Fruit fly (Drosophila melanogaster) whole organism, embryonic: ENCODE measurements around the gene c12.1.
A peak's percentile ranks its signal among the peaks of the same experiment; 100 is the strongest.

Source experiments
- Bteb2 ChIP-seq: fragments of 200-800 bp; sonication (Bioruptor generic); optimal IDR thresholded peaks from 2 replicates; lab custom pipeline; 2016; ENCODE audit warnings: missing biosample characterization, missing genetic modification characterization
- CG11456 ChIP-seq: fragments of 200-800 bp; sonication (Bioruptor generic); IDR thresholded peaks from 3 replicates; pipeline ENCODE4 v1.3.6; 2022; ENCODE audit warnings: missing biosample characterization, missing genetic modification characterization
- CG12391 ChIP-seq: fragments of 200-800 bp; sonication (Bioruptor generic); optimal IDR thresholded peaks from 3 replicates; lab custom pipeline; 2018; ENCODE audit warnings: missing biosample characterization, mild to moderate bottlenecking, missing genetic modification characterization, moderate library complexity
- CG15696 ChIP-seq: fragments of 200-800 bp; sonication (Bioruptor generic); optimal IDR thresholded peaks from 2 replicates; lab custom pipeline; 2019; ENCODE audit warnings: missing biosample characterization, mild to moderate bottlenecking, missing genetic modification characterization, moderate library complexity
- CG1602 ChIP-seq: fragments of 200-800 bp; sonication (Bioruptor generic); optimal IDR thresholded peaks from 3 replicates; lab custom pipeline; 2016; ENCODE audit warnings: missing biosample characterization, missing genetic modification characterization
- CG1647 ChIP-seq: fragments of 200-800 bp; sonication (Bioruptor generic); optimal IDR thresholded peaks from 3 replicates; lab custom pipeline; 2016; ENCODE audit warnings: missing biosample characterization, missing genetic modification characterization
- CG17328 ChIP-seq: fragments of 200-800 bp; sonication (Bioruptor generic); IDR thresholded peaks from 2 replicates; pipeline ENCODE4 v1.3.6; 2022; ENCODE audit warnings: missing biosample characterization, missing genetic modification characterization
- CG17385 ChIP-seq: fragments of 200-800 bp; sonication (Bioruptor generic); optimal IDR thresholded peaks from 3 replicates; lab custom pipeline; 2018; ENCODE audit warnings: missing biosample characterization, mild to moderate bottlenecking, missing genetic modification characterization
- CG18262 ChIP-seq: fragments of 200-800 bp; optimal IDR thresholded peaks from 3 replicates; lab custom pipeline; 2019; ENCODE audit warnings: missing biosample characterization, mild to moderate bottlenecking, missing genetic modification characterization, moderate library complexity
- CG2712 ChIP-seq: fragments of 200-800 bp; optimal IDR thresholded peaks from 3 replicates; lab custom pipeline; 2019; ENCODE audit warnings: missing biosample characterization, mild to moderate bottlenecking, missing genetic modification characterization, moderate library complexity
- CG34422 ChIP-seq: fragments of 200-800 bp; sonication (Bioruptor generic); IDR thresholded peaks from 3 replicates; pipeline ENCODE4 v1.3.6; 2022; ENCODE audit warnings: missing biosample characterization, missing genetic modification characterization
- CG4360 ChIP-seq: fragments of 200-800 bp; sonication (Bioruptor generic); IDR thresholded peaks from 2 replicates; pipeline ENCODE4 v1.3.6; 2022; ENCODE audit warnings: missing biosample characterization, missing genetic modification characterization
- CG4424 ChIP-seq: fragments of 200-800 bp; sonication (Bioruptor generic); optimal IDR thresholded peaks from 3 replicates; lab custom pipeline; 2016; ENCODE audit warnings: missing biosample characterization, missing genetic modification characterization
- CG4730 ChIP-seq: fragments of 200-800 bp; sonication (Bioruptor generic); IDR thresholded peaks from 2 replicates; pipeline ENCODE4 v1.3.6; 2022; ENCODE audit warnings: missing biosample characterization, missing genetic modification characterization
- CG4820 ChIP-seq: fragments of 200-800 bp; sonication (Bioruptor generic); optimal IDR thresholded peaks from 3 replicates; lab custom pipeline; 2016; ENCODE audit warnings: missing biosample characterization, missing genetic modification characterization
- CG6683 ChIP-seq: fragments of 200-800 bp; sonication (Bioruptor generic); optimal IDR thresholded peaks from 2 replicates; lab custom pipeline; 2017; ENCODE audit warnings: missing biosample characterization, mild to moderate bottlenecking, missing genetic modification characterization, missing genetic modification reagents
- CG7357 ChIP-seq: fragments of 200-800 bp; sonication (Bioruptor generic); IDR thresholded peaks from 3 replicates; pipeline ENCODE4 v1.3.6; 2022; ENCODE audit warnings: missing biosample characterization, missing genetic modification characterization
- CG8944 ChIP-seq: fragments of 200-800 bp; sonication (Bioruptor generic); optimal IDR thresholded peaks from 3 replicates; lab custom pipeline; 2016; ENCODE audit warnings: missing biosample characterization, missing genetic modification characterization
- CG9727 ChIP-seq: fragments of 200-800 bp; sonication (Bioruptor generic); optimal IDR thresholded peaks from 3 replicates; lab custom pipeline; 2017; ENCODE audit warnings: missing biosample characterization, mild to moderate bottlenecking, missing genetic modification characterization
- CoRest ChIP-seq: fragments of 200-800 bp; sonication (Bioruptor generic); optimal IDR thresholded peaks from 3 replicates; lab custom pipeline; 2018; ENCODE audit warnings: missing biosample characterization, mild to moderate bottlenecking, missing genetic modification characterization, moderate library complexity
- D19B ChIP-seq: fragments of 200-800 bp; sonication (Bioruptor generic); optimal IDR thresholded peaks from 2 replicates; lab custom pipeline; 2017; ENCODE audit warnings: missing biosample characterization, mild to moderate bottlenecking, missing genetic modification characterization
- E2f1 ChIP-seq: fragments of 200-800 bp; sonication (Bioruptor generic); IDR thresholded peaks from 2 replicates; pipeline ENCODE4 v1.3.6; 2022; ENCODE audit warnings: missing biosample characterization, missing genetic modification characterization
- Ets65A ChIP-seq: fragments of 200-800 bp; sonication (Bioruptor generic); peaks from one replicate; lab custom pipeline; 2016; ENCODE audit warnings: missing biosample characterization, missing genetic modification characterization
- Hmx ChIP-seq: fragments of 200-800 bp; sonication (Bioruptor generic); optimal IDR thresholded peaks from 2 replicates; lab custom pipeline; 2016; ENCODE audit warnings: missing biosample characterization, missing genetic modification characterization
- Hsf ChIP-seq: fragments of 200-800 bp; sonication (Bioruptor generic); optimal IDR thresholded peaks from 3 replicates; lab custom pipeline; 2016; ENCODE audit warnings: missing biosample characterization, missing genetic modification characterization
- Med ChIP-seq: fragments of 200-800 bp; sonication (Bioruptor generic); peaks from one replicate; lab custom pipeline; 2016; ENCODE audit warnings: missing biosample characterization, missing genetic modification characterization, mild to moderate bottlenecking, inconsistent platforms, moderate library complexity
- Oli ChIP-seq: fragments of 200-800 bp; sonication (Bioruptor generic); optimal IDR thresholded peaks from 2 replicates; lab custom pipeline; 2018; ENCODE audit warnings: missing biosample characterization, mild to moderate bottlenecking, missing genetic modification characterization, moderate library complexity
- Optix ChIP-seq: fragments of 200-800 bp; sonication (Bioruptor generic); IDR thresholded peaks from 3 replicates; pipeline ENCODE4 v1.3.6; 2022; ENCODE audit warnings: missing biosample characterization, missing genetic modification characterization
- Pdp1 ChIP-seq, 2 experiments: fragments of 200-800 bp; sonication (Bioruptor generic); optimal IDR thresholded peaks; 3 replicates each; lab custom pipeline; 2016; ENCODE audit warnings: missing biosample characterization in 2 of 2, missing genetic modification characterization in 2 of 2, mild to moderate bottlenecking in 1 of 2, moderate library complexity in 1 of 2
- Ptx1 ChIP-seq: fragments of 200-800 bp; sonication (Bioruptor generic); IDR thresholded peaks from 2 replicates; pipeline ENCODE4 v1.3.6; 2022; ENCODE audit warnings: missing biosample characterization, missing genetic modification characterization
- ara ChIP-seq: fragments of 200-800 bp; sonication (Bioruptor generic); IDR thresholded peaks from 2 replicates; pipeline ENCODE4 v1.3.6; 2022; ENCODE audit warnings: missing biosample characterization, missing genetic modification characterization
- bcd ChIP-seq: fragments of 200-800 bp; sonication (Bioruptor generic); optimal IDR thresholded peaks from 2 replicates; lab custom pipeline; 2017; ENCODE audit warnings: missing biosample characterization, mild to moderate bottlenecking, missing genetic modification characterization
- da ChIP-seq: fragments of 200-800 bp; sonication (Bioruptor generic); optimal IDR thresholded peaks from 2 replicates; lab custom pipeline; 2016; ENCODE audit warnings: missing biosample characterization, missing genetic modification characterization
- dmrt99B ChIP-seq: fragments of 200-800 bp; sonication (Bioruptor generic); optimal IDR thresholded peaks from 2 replicates; lab custom pipeline; 2018; ENCODE audit warnings: missing biosample characterization, mild to moderate bottlenecking, missing genetic modification characterization, moderate library complexity
- gsb-n ChIP-seq: fragments of 200-800 bp; sonication (Bioruptor generic); optimal IDR thresholded peaks from 3 replicates; lab custom pipeline; 2018; ENCODE audit warnings: missing biosample characterization, mild to moderate bottlenecking, missing genetic modification characterization
- hkb ChIP-seq, 2 experiments: fragments of 200-800 bp in 1 of 2; fragments of >200 bp in 1 of 2; sonication (Bioruptor generic) in 1 of 2; IDR thresholded peaks in 1 of 2; optimal IDR thresholded peaks in 1 of 2; 2 replicates each; pipeline versions ENCODE4 v1.3.6 to Lab custom; 2017 to 2022; ENCODE audit warnings: missing biosample characterization in 1 of 2, missing genetic modification characterization in 1 of 2
- ken ChIP-seq: fragments of 200-800 bp; sonication (Bioruptor generic); IDR thresholded peaks from 3 replicates; pipeline ENCODE4 v1.3.6; 2022; ENCODE audit warnings: missing biosample characterization, missing genetic modification characterization
- lola ChIP-seq, 3 experiments: fragments of >200 bp in 2 of 3; fragments of 200-800 bp in 1 of 3; sonication (Bioruptor generic) in 1 of 3; optimal IDR thresholded peaks; 2 replicates each; lab custom pipeline; 2017 to 2019; ENCODE audit warnings: missing biosample characterization in 3 of 3, missing genetic modification characterization in 3 of 3, mild to moderate bottlenecking in 1 of 3, moderate library complexity in 1 of 3
- nmo ChIP-seq: fragments of 200-800 bp; sonication (Bioruptor generic); optimal IDR thresholded peaks from 2 replicates; lab custom pipeline; 2018; ENCODE audit warnings: missing biosample characterization, mild to moderate bottlenecking, missing genetic modification characterization, moderate library complexity
- pnt ChIP-seq: fragments of 200-800 bp; sonication (Bioruptor generic); optimal IDR thresholded peaks from 3 replicates; lab custom pipeline; 2016; ENCODE audit warnings: missing biosample characterization, missing genetic modification characterization
- row ChIP-seq: fragments of 200-800 bp; sonication (Bioruptor generic); IDR thresholded peaks from 3 replicates; pipeline ENCODE4 v1.3.6; 2022; ENCODE audit warnings: missing biosample characterization, missing genetic modification characterization
- sisA ChIP-seq: fragments of 200-800 bp; sonication (Bioruptor generic); IDR thresholded peaks from 2 replicates; pipeline ENCODE4 v1.3.6; 2022; ENCODE audit warnings: missing biosample characterization, missing genetic modification characterization
- stc ChIP-seq: fragments of 200-800 bp; sonication (Bioruptor generic); IDR thresholded peaks from 2 replicates; pipeline ENCODE4 v1.3.6; 2022; ENCODE audit warnings: missing biosample characterization, missing genetic modification characterization
- tin ChIP-seq: fragments of 200-800 bp; sonication (Bioruptor generic); optimal IDR thresholded peaks from 3 replicates; lab custom pipeline; 2016; ENCODE audit warnings: missing biosample characterization, missing genetic modification characterization
- wek ChIP-seq: fragments of 200-800 bp; sonication (Bioruptor generic); optimal IDR thresholded peaks from 3 replicates; lab custom pipeline; 2018; ENCODE audit warnings: missing biosample characterization, mild to moderate bottlenecking, missing genetic modification characterization, moderate library complexity

The c12.1 gene

dm6 chrX:9297661-9298433, 21.2 kb downstream of the c12.1 start (continued):
- no peak for TF ChIP-seq CG4360 (GFP tag; lab: Robert Waterston, UW)
- TF ChIP-seq Pdp1 (GFP tag; optimal IDR thresholded peaks at IDR 0.05; lab: Kevin White, UChicago), result peak in 1 of 2 experiments; percentile 20
- TF ChIP-seq CG7357, result no peak
- no peak for TF ChIP-seq CG11456 (GFP tag; lab: Robert Waterston, UW)
- no peak for TF ChIP-seq CG4730 (GFP tag; lab: Robert Waterston, UW)
- no peak for TF ChIP-seq CG15696 (tag; lab: Kevin White, UChicago)
- peak; percentile 53 for TF ChIP-seq D19B (GFP tag; lab: Kevin White, UChicago)

DNA sequence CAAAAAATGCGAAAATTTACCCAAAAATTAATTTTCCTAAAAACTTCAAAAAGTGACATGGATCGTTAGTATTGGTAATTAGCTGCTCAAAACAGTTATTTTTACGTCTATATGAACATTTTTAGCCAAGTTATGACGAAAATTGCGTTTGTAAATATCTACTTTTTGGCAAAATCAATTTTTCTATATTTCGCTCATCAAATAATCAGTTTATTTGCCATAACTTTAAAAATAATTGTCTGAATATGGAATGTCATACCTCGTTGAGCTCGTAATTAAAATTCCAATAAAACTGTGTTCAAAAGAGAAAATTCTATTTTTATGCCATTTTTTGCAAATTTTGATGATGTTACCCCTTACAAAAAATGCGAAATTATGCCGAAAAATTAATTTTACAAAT, 22.5 kb downstream of the c12.1 start:
- TF ChIP-seq stc (GFP tag; lab: Robert Waterston, UW), result no peak
- no peak for TF ChIP-seq Optix (GFP tag; lab: Robert Waterston, UW)
- TF ChIP-seq CG2712 (tag; lab: Kevin White, UChicago), result no peak
- TF ChIP-seq Bteb2 (GFP tag; lab: Kevin White, UChicago), result no peak

dm6 chrX:9295518-9295917, 23.5 kb downstream of the c12.1 start:
- no peak for TF ChIP-seq CG17385 (GFP tag; lab: Kevin White, UChicago)
- TF ChIP-seq Ptx1 (GFP tag; lab: Robert Waterston, UW), result peak; percentile 22; the same call in 1 of the 2 replicates
- no peak for TF ChIP-seq CG1647 (GFP tag; lab: Kevin White, UChicago)
- no peak for TF ChIP-seq bcd (GFP tag; lab: Kevin White, UChicago)
- peak; percentile 72 for TF ChIP-seq Ets65A (GFP tag; lab: Kevin White, UChicago)
- peak; percentile 57; the same call in 1 of the 2 replicates for TF ChIP-seq ara (GFP tag; lab: Robert Waterston, UW)
- peak; percentile 4 for TF ChIP-seq Hsf
- no peak for TF ChIP-seq wek (GFP tag; lab: Kevin White, UChicago)
- TF ChIP-seq ken (GFP tag; lab: Robert Waterston, UW), result peak; percentile 37; the same call in 1 of the 3 replicates
- TF ChIP-seq Med (GFP tag; lab: Kevin White, UChicago), result peak; percentile 61
- TF ChIP-seq sisA (GFP tag; lab: Robert Waterston, UW), result peak; percentile 26; the same call in 1 of the 2 replicates
- peak; percentile 0 for TF ChIP-seq CoRest
- TF ChIP-seq CG12391 (tag; lab: Kevin White, UChicago), result peak; percentile 35
- TF ChIP-seq CG7357, result no peak
- no peak for TF ChIP-seq gsb-n (tag; lab: Kevin White, UChicago)
- no peak for TF ChIP-seq da (GFP tag; lab: Kevin White, UChicago)
- peak; percentile 14 for TF ChIP-seq CG1602
- peak; percentile 56; the same call in 1 of the 2 replicates for TF ChIP-seq CG17328 (GFP tag; lab: Robert Waterston, UW)
- no peak for TF ChIP-seq CG8944 (GFP tag; lab: Kevin White, UChicago)
- TF ChIP-seq CG18262, result peak; percentile 46
- TF ChIP-seq nmo (GFP tag; lab: Kevin White, UChicago), result peak; percentile 40
- no peak for TF ChIP-seq hkb (optimal IDR thresholded peaks at IDR 0.05; lab: Kevin White, UChicago)
- TF ChIP-seq hkb (GFP tag; IDR thresholded peaks at IDR 0.05; lab: Robert Waterston, UW), result peak; percentile 32; the same call in 1 of the 2 replicates
- peak in 1 of 3 experiments; percentile 51 for TF ChIP-seq lola (GFP tag; optimal IDR thresholded peaks at IDR 0.05; lab: Kevin White, UChicago)
- TF ChIP-seq pnt (GFP tag; lab: Kevin White, UChicago), result peak; percentile 11
- no peak for TF ChIP-seq Hmx
- no peak for TF ChIP-seq CG11456 (GFP tag; lab: Robert Waterston, UW)
- peak; percentile 31 for TF ChIP-seq CG9727 (GFP tag; lab: Kevin White, UChicago)
- TF ChIP-seq CG4424, result peak; percentile 33
- TF ChIP-seq Oli (tag; lab: Kevin White, UChicago), result peak; percentile 36
- peak; percentile 17 for TF ChIP-seq dmrt99B (tag; lab: Kevin White, UChicago)
- peak; percentile 52 for TF ChIP-seq row (GFP tag; lab: Robert Waterston, UW)
- peak; percentile 2 for TF ChIP-seq CG4820 (GFP tag; lab: Kevin White, UChicago)
- no peak for TF ChIP-seq CG6683 (GFP tag; lab: Kevin White, UChicago)
- TF ChIP-seq tin, result peak; percentile 3
- TF ChIP-seq E2f1 (GFP tag; lab: Robert Waterston, UW), result peak; percentile 29; the same call in 1 of the 2 replicates
- 0 out of 3 replicates have a peak, but pooled peaks have one; percentile 25 for TF ChIP-seq CG34422 (GFP tag; lab: Robert Waterston, UW)
